Worm (Caenorhabditis elegans): ENCODE results near the gene clec-170.

clec-170 gene

ce11 chrIV:1266138-1266537, 528 bp upstream of the clec-170 start:
- TF ChIP-seq nhr-80 (tag; optimal IDR thresholded peaks at IDR 0.05) (peak; percentile 82), ceh-58 (GFP tag; IDR thresholded peaks at IDR 0.05) (no peak)

ce11 chrIV:1274583-1274982, 7.9 kb downstream of the clec-170 start, which contains the start of gene C09E9.1:
C09E9.1 (plus strand) TSS chrIV:1274868.
- peak; percentile 52 for TF ChIP-seq efl-1 (GFP tag; optimal IDR thresholded peaks at IDR 0.05)
- TF ChIP-seq B0019.2 (GFP tag; conservative IDR thresholded peaks at IDR 0.05) = 0 out of 2 replicates have a peak, but pooled peaks have one; percentile 24
- peak; percentile 60 for TF ChIP-seq dpl-1 (GFP tag; optimal IDR thresholded peaks at IDR 0.05)
- TF ChIP-seq mel-28 (tag; optimal IDR thresholded peaks at IDR 0.05; ENCODE audit: borderline replicate concordance) = no peak
- TF ChIP-seq ztf-3 (GFP tag; optimal IDR thresholded peaks at IDR 0.05) = no peak
- TF ChIP-seq hmg-1.2 (GFP tag; IDR thresholded peaks at IDR 0.05) = peak; percentile 99
- peak; percentile 34; the same call in 1 of the 2 replicates for TF ChIP-seq madf-8 (GFP tag; conservative IDR thresholded peaks at IDR 0.05)
- no peak for TF ChIP-seq tlf-1 (GFP tag; optimal IDR thresholded peaks at IDR 0.05)
- no peak for TF ChIP-seq nfya-2 (GFP tag; IDR thresholded peaks at IDR 0.05)
- no peak for TF ChIP-seq unc-62 (GFP tag; optimal IDR thresholded peaks at IDR 0.05)
- no peak for TF ChIP-seq dpff-1 (tag; optimal IDR thresholded peaks at IDR 0.05)
- no peak for TF ChIP-seq ZK185.1 (tag; optimal IDR thresholded peaks at IDR 0.05; ENCODE audit: poor library complexity, severe bottlenecking)
- no peak for TF ChIP-seq ztf-25 (GFP tag; IDR thresholded peaks at IDR 0.05)
- TF ChIP-seq K12H6.12 (tag; optimal IDR thresholded peaks at IDR 0.05) = peak; percentile 4
- TF ChIP-seq mcd-1 (GFP tag; IDR thresholded peaks at IDR 0.05) = peak; percentile 72
- no peak for TF ChIP-seq snpc-1.1 (tag; optimal IDR thresholded peaks at IDR 0.05; ENCODE audit: insufficient read depth)
- TF ChIP-seq attf-5 (GFP tag; optimal IDR thresholded peaks at IDR 0.05) = peak; percentile 87
- peak; percentile 48 for TF ChIP-seq F33H1.4 (GFP tag; IDR thresholded peaks at IDR 0.05)
- no peak for TF ChIP-seq madf-10 (tag; optimal IDR thresholded peaks at IDR 0.05)
- TF ChIP-seq pha-4 (tag; optimal IDR thresholded peaks at IDR 0.05) = peak; percentile 43
- no peak for TF ChIP-seq egl-44 (GFP tag; IDR thresholded peaks at IDR 0.05)
- TF ChIP-seq cebp-1 (GFP tag; IDR thresholded peaks at IDR 0.05) = peak; percentile 63; the same call in 1 of the 2 replicates
- TF ChIP-seq cebp-1 (tag; optimal IDR thresholded peaks at IDR 0.05) = peak; percentile 92
- TF ChIP-seq ceh-27 (GFP tag; optimal IDR thresholded peaks at IDR 0.05) = peak; percentile 9
- no peak for TF ChIP-seq mxl-1 (tag; optimal IDR thresholded peaks at IDR 0.05)
- peak; percentile 53 for TF ChIP-seq attf-3 (GFP tag; conservative IDR thresholded peaks at IDR 0.05)
- peak; percentile 37 for TF ChIP-seq F49E8.2 (tag; optimal IDR thresholded peaks at IDR 0.05; ENCODE audit: insufficient read depth)
- no peak for TF ChIP-seq nhr-27 (tag; optimal IDR thresholded peaks at IDR 0.05)
- TF ChIP-seq ceh-91 (GFP tag; IDR thresholded peaks at IDR 0.05) = no peak
- TF ChIP-seq snpc-4 (GFP tag; optimal IDR thresholded peaks at IDR 0.05) = no peak
- TF ChIP-seq snpc-4 (tag; optimal IDR thresholded peaks at IDR 0.05) = peak in 3 of 4 experiments; percentile 11 to 44 (median 38)
- TF ChIP-seq B0035.1 (tag; optimal IDR thresholded peaks at IDR 0.05) = no peak
- no peak for TF ChIP-seq ccch-3 (GFP tag; optimal IDR thresholded peaks at IDR 0.05)
- no peak for TF ChIP-seq attf-6 (GFP tag; IDR thresholded peaks at IDR 0.05)
- no peak for TF ChIP-seq repo-1 (tag; optimal IDR thresholded peaks at IDR 0.05)
- TF ChIP-seq Y53G8AR.9 (GFP tag; conservative IDR thresholded peaks at IDR 0.05) = 0 out of 2 replicates have a peak, but pooled peaks have one; percentile 25
- 0 out of 2 replicates have a peak, but pooled peaks have one; percentile 24 for TF ChIP-seq nfyb-1 (GFP tag; IDR thresholded peaks at IDR 0.05)
- peak; percentile 80 for TF ChIP-seq dox-1 (GFP tag; IDR thresholded peaks at IDR 0.05)
- no peak for TF ChIP-seq nhr-120 (GFP tag; IDR thresholded peaks at IDR 0.05)
- TF ChIP-seq atf-7 (tag; optimal IDR thresholded peaks at IDR 0.05) = no peak
- no peak for TF ChIP-seq somi-1 (GFP tag; optimal IDR thresholded peaks at IDR 0.05)
- peak; percentile 49 for TF ChIP-seq D2030.7 (GFP tag; IDR thresholded peaks at IDR 0.05)
- no peak for TF ChIP-seq fkh-3 (tag; optimal IDR thresholded peaks at IDR 0.05)
- TF ChIP-seq ceh-100 (GFP tag; IDR thresholded peaks at IDR 0.05) = 0 out of 2 replicates have a peak, but pooled peaks have one; percentile 10
- peak; percentile 18 for TF ChIP-seq nhr-80 (tag; optimal IDR thresholded peaks at IDR 0.05)
- no peak for TF ChIP-seq F57A8.1 (GFP tag; optimal IDR thresholded peaks at IDR 0.05)

Data from whole organism, young adult.